Fruit fly (Drosophila melanogaster): Measurements from ENCODE around the gene Qsox3.

The Qsox3 gene

dm6 chr3R:21869464-21870100 is 42.0 kb upstream of the Qsox3 start, which contains the start of gene CG31174:
Gene CG31174, minus strand, starts transcription at chr3R:21869514.
- TF ChIP-seq CG7101 (tag; optimal IDR thresholded peaks at IDR 0.05): no peak
- peak; percentile 53 for TF ChIP-seq kay (GFP tag; ENCODE audit: borderline replicate concordance)

- TF ChIP-seq Clk (GFP tag; optimal IDR thresholded peaks at IDR 0.05) (peak; percentile 94), CG5204 (GFP tag; optimal IDR thresholded peaks at IDR 0.05) (peak; percentile 95), CG11617 (GFP tag; optimal IDR thresholded peaks at IDR 0.05) (peak; percentile 96), cic (GFP tag; optimal IDR thresholded peaks at IDR 0.05) (peak; percentile 90), CG33017 (tag; optimal IDR thresholded peaks at IDR 0.05) (peak; percentile 93), cnc (optimal IDR thresholded peaks at IDR 0.05) (no peak), CG14711 (tag; optimal IDR thresholded peaks at IDR 0.05) (peak; percentile 90), Crg-1 (GFP tag; optimal IDR thresholded peaks at IDR 0.05) (peak; percentile 88), CG7045 (GFP tag; optimal IDR thresholded peaks at IDR 0.05) (peak; percentile 97), Hr96 (GFP tag; optimal IDR thresholded peaks at IDR 0.05) (peak; percentile 95), ovo (GFP tag; optimal IDR thresholded peaks at IDR 0.05) (peak; percentile 87), pad (GFP tag; optimal IDR thresholded peaks at IDR 0.05) (peak; percentile 93), CG1620 (GFP tag; optimal IDR thresholded peaks at IDR 0.05) (peak; percentile 86), Mnt (GFP tag; optimal IDR thresholded peaks at IDR 0.05) (peak; percentile 88), kay (GFP tag; ENCODE audit: borderline replicate concordance) (peak; percentile 97), CG7101 (tag; optimal IDR thresholded peaks at IDR 0.05) (peak; percentile 96), CG12768 (GFP tag; optimal IDR thresholded peaks at IDR 0.05) (peak; percentile 95), bab1 (GFP tag; optimal IDR thresholded peaks at IDR 0.05) (peak; percentile 98), toe (GFP tag; optimal IDR thresholded peaks at IDR 0.05) (peak; percentile 91), tj (GFP tag; optimal IDR thresholded peaks at IDR 0.05) (peak; percentile 90)
These were observed 41.3 kb upstream of the Qsox3 start, which contains the start of gene CG31431 for dm6 chr3R:21870158-21870971. Gene CG31431, plus strand, starts transcription at chr3R:21870681.

dm6 chr3R:21871348-21871940 is 40.2 kb upstream of the Qsox3 start:
- TF ChIP-seq kay (GFP tag; ENCODE audit: borderline replicate concordance): peak; percentile 72
- TF ChIP-seq CG7101 (tag; optimal IDR thresholded peaks at IDR 0.05): no peak
- TF ChIP-seq cic (GFP tag; optimal IDR thresholded peaks at IDR 0.05): peak; percentile 52
- no peak for TF ChIP-seq ovo (GFP tag; optimal IDR thresholded peaks at IDR 0.05)
- no peak for TF ChIP-seq CG7045 (GFP tag; optimal IDR thresholded peaks at IDR 0.05)
- TF ChIP-seq cnc (optimal IDR thresholded peaks at IDR 0.05): no peak
- TF ChIP-seq pad (GFP tag; optimal IDR thresholded peaks at IDR 0.05): no peak
- no peak for TF ChIP-seq bab1 (GFP tag; optimal IDR thresholded peaks at IDR 0.05)
- TF ChIP-seq Crg-1 (GFP tag; optimal IDR thresholded peaks at IDR 0.05): no peak
- TF ChIP-seq Mnt (GFP tag; optimal IDR thresholded peaks at IDR 0.05): no peak
- TF ChIP-seq CG12768 (GFP tag; optimal IDR thresholded peaks at IDR 0.05): no peak

dm6 chr3R:21873439-21873838 is 38.2 kb upstream of the Qsox3 start, which contains the start of gene CG31178:
Gene CG31178, plus strand, starts transcription at chr3R:21873739.
- TF ChIP-seq tj (GFP tag; optimal IDR thresholded peaks at IDR 0.05) (no peak), CG12768 (GFP tag; optimal IDR thresholded peaks at IDR 0.05) (no peak), Crg-1 (GFP tag; optimal IDR thresholded peaks at IDR 0.05) (no peak), cnc (optimal IDR thresholded peaks at IDR 0.05) (no peak), Mnt (GFP tag; optimal IDR thresholded peaks at IDR 0.05) (no peak), kay (GFP tag; ENCODE audit: borderline replicate concordance) (peak; percentile 34), CG5204 (GFP tag; optimal IDR thresholded peaks at IDR 0.05) (no peak), CG33017 (tag; optimal IDR thresholded peaks at IDR 0.05) (no peak), CG7101 (tag; optimal IDR thresholded peaks at IDR 0.05) (no peak)

- no peak for TF ChIP-seq CG5204 (GFP tag; optimal IDR thresholded peaks at IDR 0.05)
- peak; percentile 8 for TF ChIP-seq CG11617 (GFP tag; optimal IDR thresholded peaks at IDR 0.05)
- TF ChIP-seq CG1620 (GFP tag; optimal IDR thresholded peaks at IDR 0.05): no peak
- TF ChIP-seq ovo (GFP tag; optimal IDR thresholded peaks at IDR 0.05): no peak
- peak; percentile 9 for TF ChIP-seq cic (GFP tag; optimal IDR thresholded peaks at IDR 0.05)
- peak; percentile 12 for TF ChIP-seq CG33017 (tag; optimal IDR thresholded peaks at IDR 0.05)
- no peak for TF ChIP-seq Crg-1 (GFP tag; optimal IDR thresholded peaks at IDR 0.05)
- peak; percentile 22 for TF ChIP-seq CG12768 (GFP tag; optimal IDR thresholded peaks at IDR 0.05)
- TF ChIP-seq Hr96 (GFP tag; optimal IDR thresholded peaks at IDR 0.05): peak; percentile 58
- TF ChIP-seq tj (GFP tag; optimal IDR thresholded peaks at IDR 0.05): no peak
- no peak for TF ChIP-seq cnc (optimal IDR thresholded peaks at IDR 0.05)
- TF ChIP-seq Clk (GFP tag; optimal IDR thresholded peaks at IDR 0.05): no peak
- peak; percentile 5 for TF ChIP-seq bab1 (GFP tag; optimal IDR thresholded peaks at IDR 0.05)
- TF ChIP-seq CG7045 (GFP tag; optimal IDR thresholded peaks at IDR 0.05): peak; percentile 17
- TF ChIP-seq kay (GFP tag; ENCODE audit: borderline replicate concordance): no peak
- peak; percentile 90 for TF ChIP-seq Mnt (GFP tag; optimal IDR thresholded peaks at IDR 0.05)
- no peak for TF ChIP-seq pad (GFP tag; optimal IDR thresholded peaks at IDR 0.05)
- TF ChIP-seq toe (GFP tag; optimal IDR thresholded peaks at IDR 0.05): no peak
- TF ChIP-seq CG14711 (tag; optimal IDR thresholded peaks at IDR 0.05): peak; percentile 28
- TF ChIP-seq CG7101 (tag; optimal IDR thresholded peaks at IDR 0.05): no peak
These were observed 36.6 kb upstream of the Qsox3 start, which contains the start of gene CG6656 for dm6 chr3R:21874982-21875466. Gene CG6656, plus strand, starts transcription at chr3R:21875293.
